Fruit fly (Drosophila melanogaster): ENCODE results near the gene Rbp1-like.

DNA sequence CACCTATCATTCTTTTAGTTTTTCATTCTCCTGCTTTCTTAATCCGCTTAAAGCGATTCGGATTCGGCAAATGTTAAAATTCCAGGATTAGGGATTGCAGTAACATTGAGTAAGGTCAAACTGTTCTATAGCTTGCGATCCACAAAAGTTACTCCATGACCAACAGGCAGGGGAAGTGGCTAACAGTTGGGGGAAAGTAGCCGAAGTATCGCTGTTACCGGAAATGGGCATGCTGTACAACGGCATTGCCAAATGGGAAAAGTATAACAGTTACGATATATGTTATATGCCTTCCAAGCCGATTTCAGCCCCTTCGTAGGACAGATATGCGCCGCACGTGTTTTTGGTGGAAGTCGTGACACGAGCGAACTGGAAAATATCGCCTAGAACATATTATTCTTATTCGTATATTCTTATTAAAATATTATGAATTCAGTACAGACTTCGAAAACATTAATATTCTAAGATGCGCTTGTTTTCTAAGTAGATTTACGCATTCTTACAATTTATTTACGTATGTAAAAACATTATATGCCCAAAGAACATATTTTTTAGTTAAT is 26.4 kb downstream of the Rbp1-like start:
- TF ChIP-seq CG8478 (optimal IDR thresholded peaks at IDR 0.05) (no peak), CTCF (optimal IDR thresholded peaks at IDR 0.05) (no peak)
